Worm (Caenorhabditis elegans): Measurements from ENCODE around the gene nsph-1.1.

nsph-1.1 gene

ce11 chrII:8743379-8744173, 23.0 kb upstream of the nsph-1.1 start, which contains the start of gene mak-1 (continued):
- TF ChIP-seq sma-3 (GFP tag; optimal IDR thresholded peaks at IDR 0.05) (no peak), ama-1 (optimal IDR thresholded peaks at IDR 0.05) (peak; percentile 92), unc-62 (GFP tag; optimal IDR thresholded peaks at IDR 0.05) (no peak), lin-11 (tag; optimal IDR thresholded peaks at IDR 0.05) (no peak), alr-1 (tag; optimal IDR thresholded peaks at IDR 0.05) (no peak), lin-13 (GFP tag; optimal IDR thresholded peaks at IDR 0.05) (peak; percentile 44), nhr-25 (tag; optimal IDR thresholded peaks at IDR 0.05) (peak; percentile 67), aly-2 (tag; optimal IDR thresholded peaks at IDR 0.05) (no peak)

ce11 chrII:8744555-8745448, 21.8 kb upstream of the nsph-1.1 start:
- TF ChIP-seq lsy-2 (tag; optimal IDR thresholded peaks at IDR 0.05) (peak in 1 of 2 experiments; percentile 23), ama-1 (optimal IDR thresholded peaks at IDR 0.05) (peak; percentile 91), sem-4 (tag; optimal IDR thresholded peaks at IDR 0.05) (peak; percentile 36), ZK546.5 (tag; optimal IDR thresholded peaks at IDR 0.05) (no peak), nhr-25 (tag; optimal IDR thresholded peaks at IDR 0.05) (peak; percentile 2), blmp-1 (tag; optimal IDR thresholded peaks at IDR 0.05; ENCODE audit: insufficient read depth) (no peak), sma-9 (GFP tag; optimal IDR thresholded peaks at IDR 0.05) (peak; percentile 75), sma-9 (tag; optimal IDR thresholded peaks at IDR 0.05) (no peak), mdl-1 (tag; optimal IDR thresholded peaks at IDR 0.05) (peak; percentile 33 to 47), ztf-4 (tag; optimal IDR thresholded peaks at IDR 0.05) (peak; percentile 35), C34F6.9 (tag; optimal IDR thresholded peaks at IDR 0.05) (no peak), dmd-4 (tag; optimal IDR thresholded peaks at IDR 0.05) (no peak), lin-39 (tag; optimal IDR thresholded peaks at IDR 0.05) (no peak), nhr-129 (tag; optimal IDR thresholded peaks at IDR 0.05) (peak; percentile 72), unc-55 (GFP tag; optimal IDR thresholded peaks at IDR 0.05) (no peak), crh-2 (tag; optimal IDR thresholded peaks at IDR 0.05) (peak; percentile 39), nhr-21 (tag; optimal IDR thresholded peaks at IDR 0.05) (peak; percentile 22), F13H6.1 (tag; optimal IDR thresholded peaks at IDR 0.05) (peak; percentile 29), elt-1 (tag; optimal IDR thresholded peaks at IDR 0.05) (no peak)

- TF ChIP-seq ZK546.5 (tag; optimal IDR thresholded peaks at IDR 0.05) = no peak
- peak; percentile 4 for TF ChIP-seq ama-1 (optimal IDR thresholded peaks at IDR 0.05)
- peak; percentile 37 for TF ChIP-seq lin-13 (GFP tag; optimal IDR thresholded peaks at IDR 0.05)
- TF ChIP-seq lsy-2 (tag; optimal IDR thresholded peaks at IDR 0.05) = peak in 1 of 2 experiments; percentile 20
- no peak for TF ChIP-seq nhr-21 (tag; optimal IDR thresholded peaks at IDR 0.05)
Measured at ce11 chrII:8745449-8746297, 20.9 kb upstream of the nsph-1.1 start.

ce11 chrII:8746298-8746775, 20.2 kb upstream of the nsph-1.1 start:
- TF ChIP-seq ama-1 (optimal IDR thresholded peaks at IDR 0.05) (peak; percentile 52), crh-2 (tag; optimal IDR thresholded peaks at IDR 0.05) (no peak), nhr-25 (tag; optimal IDR thresholded peaks at IDR 0.05) (peak; percentile 25), sma-9 (GFP tag; optimal IDR thresholded peaks at IDR 0.05) (no peak), sma-9 (tag; optimal IDR thresholded peaks at IDR 0.05) (no peak), sem-4 (tag; optimal IDR thresholded peaks at IDR 0.05) (peak; percentile 56)

ce11 chrII:8747246-8747938, 19.2 kb upstream of the nsph-1.1 start:
- TF ChIP-seq ama-1 (optimal IDR thresholded peaks at IDR 0.05) (peak; percentile 96), aly-2 (tag; optimal IDR thresholded peaks at IDR 0.05) (no peak), ZK546.5 (tag; optimal IDR thresholded peaks at IDR 0.05) (no peak), unc-62 (GFP tag; optimal IDR thresholded peaks at IDR 0.05) (no peak), mdl-1 (tag; optimal IDR thresholded peaks at IDR 0.05) (no peak), lin-11 (tag; optimal IDR thresholded peaks at IDR 0.05) (peak; percentile 23), nhr-10 (tag; optimal IDR thresholded peaks at IDR 0.05) (no peak), nhr-21 (tag; optimal IDR thresholded peaks at IDR 0.05) (peak; percentile 82), lin-13 (GFP tag; optimal IDR thresholded peaks at IDR 0.05) (peak; percentile 51), lsy-2 (tag; optimal IDR thresholded peaks at IDR 0.05) (peak in 1 of 2 experiments; percentile 55), sma-3 (GFP tag; optimal IDR thresholded peaks at IDR 0.05) (peak; percentile 69), sem-4 (tag; optimal IDR thresholded peaks at IDR 0.05) (peak; percentile 76), ztf-11 (tag; optimal IDR thresholded peaks at IDR 0.05) (no peak), sma-9 (GFP tag; optimal IDR thresholded peaks at IDR 0.05) (peak; percentile 73), sma-9 (tag; optimal IDR thresholded peaks at IDR 0.05) (no peak), fos-1 (tag; optimal IDR thresholded peaks at IDR 0.05) (no peak), ztf-1 (GFP tag; conservative IDR thresholded peaks at IDR 0.05) (0 out of 2 replicates have a peak, but pooled peaks have one; percentile 85), snpc-4 (tag; optimal IDR thresholded peaks at IDR 0.05) (peak; percentile 1), egl-27 (tag; optimal IDR thresholded peaks at IDR 0.05) (no peak), zag-1 (tag; optimal IDR thresholded peaks at IDR 0.05) (no peak), crh-2 (tag; optimal IDR thresholded peaks at IDR 0.05) (peak; percentile 17), ztf-4 (tag; optimal IDR thresholded peaks at IDR 0.05) (peak; percentile 93), nhr-129 (tag; optimal IDR thresholded peaks at IDR 0.05) (peak; percentile 75), blmp-1 (tag; optimal IDR thresholded peaks at IDR 0.05; ENCODE audit: insufficient read depth) (no peak), nhr-25 (tag; optimal IDR thresholded peaks at IDR 0.05) (peak; percentile 97), mbf-1 (tag; optimal IDR thresholded peaks at IDR 0.05) (no peak)

Measured in whole organism, L2 larva.